Worm (Caenorhabditis elegans): ENCODE data around the gene rib-2.

DNA sequence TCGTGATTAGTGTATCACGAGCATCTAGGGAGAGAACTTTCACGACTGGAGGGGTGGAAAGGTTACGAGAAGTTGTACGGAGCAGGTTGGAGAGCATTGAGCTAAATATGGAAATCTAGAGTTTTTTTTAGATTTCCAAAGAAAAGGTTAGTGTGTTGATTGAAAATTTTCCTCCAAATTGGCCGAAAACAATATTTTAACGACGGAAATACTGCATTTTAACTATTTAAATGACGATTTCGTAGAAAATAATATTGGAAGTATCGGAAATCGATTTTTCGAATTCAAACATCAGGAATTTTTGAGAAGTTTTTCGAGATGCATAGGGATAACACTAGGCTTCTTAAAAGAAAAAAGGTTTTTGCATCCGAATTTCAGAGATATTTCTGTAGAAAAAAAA lies 15.8 kb downstream of the rib-2 start, which contains the start of gene K01G5.10:
- TF ChIP-seq nhr-12 (tag; optimal IDR thresholded peaks at IDR 0.05) = no peak
- no peak for TF ChIP-seq unc-120 (tag; optimal IDR thresholded peaks at IDR 0.05; ENCODE audit: poor library complexity, severe bottlenecking)
- no peak for TF ChIP-seq sptf-1 (tag; optimal IDR thresholded peaks at IDR 0.05)
- TF ChIP-seq mep-1 (tag; optimal IDR thresholded peaks at IDR 0.05) = no peak
- no peak for TF ChIP-seq elt-1 (tag; optimal IDR thresholded peaks at IDR 0.05; ENCODE audit: borderline replicate concordance, insufficient read depth)
- no peak for TF ChIP-seq elt-3 (tag; optimal IDR thresholded peaks at IDR 0.05)
- TF ChIP-seq blmp-1 (tag; optimal IDR thresholded peaks at IDR 0.05) = no peak
- TF ChIP-seq pha-4 (tag; optimal IDR thresholded peaks at IDR 0.05) = no peak
- no peak for TF ChIP-seq lin-13 (tag; optimal IDR thresholded peaks at IDR 0.05)
- no peak for TF ChIP-seq drap-1 (GFP tag; optimal IDR thresholded peaks at IDR 0.05)
- TF ChIP-seq bed-3 (GFP tag; optimal IDR thresholded peaks at IDR 0.05) = no peak
